Worm (Caenorhabditis elegans): Measurements from ENCODE around the gene D1022.3.

D1022.3 gene

ce11 chrII:7456184-7456583, at the start of gene D1022.3:
D1022.3 (minus strand) TSS chrII:7456284.
- no peak for TF ChIP-seq tbx-2 (tag; optimal IDR thresholded peaks at IDR 0.05)

DNA sequence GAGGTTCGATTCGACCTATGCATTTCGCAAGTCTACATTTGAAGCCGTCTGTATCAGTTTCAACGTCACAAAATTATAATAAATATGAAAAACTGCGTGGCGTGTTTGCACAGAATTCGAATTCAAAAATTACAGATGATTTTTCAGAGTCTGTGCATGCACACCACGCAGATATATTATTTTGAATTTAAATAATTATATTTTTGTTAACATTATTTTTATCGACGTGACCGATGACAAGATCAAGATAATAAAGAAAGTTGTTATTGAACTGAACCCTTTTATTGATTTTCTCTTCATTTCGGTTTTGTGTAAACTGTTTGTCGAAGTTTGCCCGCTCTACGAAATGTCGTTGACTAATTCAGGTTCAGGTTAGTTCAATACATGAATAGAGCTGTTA, 48.9 kb upstream of the D1022.3 start, which contains the start of gene C28F5.1:
Gene C28F5.1 (plus strand): TSS at position 301 of the 400 bp plus-strand sequence.
- TF ChIP-seq ZK546.5 (tag; optimal IDR thresholded peaks at IDR 0.05) = no peak
- no peak for TF ChIP-seq aly-2 (tag; optimal IDR thresholded peaks at IDR 0.05)
- no peak for TF ChIP-seq jun-1 (tag; optimal IDR thresholded peaks at IDR 0.05)
- TF ChIP-seq mdl-1 (tag; optimal IDR thresholded peaks at IDR 0.05) = no peak
- TF ChIP-seq nhr-12 (tag; optimal IDR thresholded peaks at IDR 0.05) = no peak
- TF ChIP-seq sea-2 (GFP tag; optimal IDR thresholded peaks at IDR 0.05) = no peak
- TF ChIP-seq snpc-4 (tag; optimal IDR thresholded peaks at IDR 0.05) = no peak
- no peak for TF ChIP-seq nhr-25 (tag; optimal IDR thresholded peaks at IDR 0.05)
- TF ChIP-seq nhr-237 (tag; optimal IDR thresholded peaks at IDR 0.05) = no peak
- TF ChIP-seq lin-39 (tag; optimal IDR thresholded peaks at IDR 0.05) = no peak

DNA sequence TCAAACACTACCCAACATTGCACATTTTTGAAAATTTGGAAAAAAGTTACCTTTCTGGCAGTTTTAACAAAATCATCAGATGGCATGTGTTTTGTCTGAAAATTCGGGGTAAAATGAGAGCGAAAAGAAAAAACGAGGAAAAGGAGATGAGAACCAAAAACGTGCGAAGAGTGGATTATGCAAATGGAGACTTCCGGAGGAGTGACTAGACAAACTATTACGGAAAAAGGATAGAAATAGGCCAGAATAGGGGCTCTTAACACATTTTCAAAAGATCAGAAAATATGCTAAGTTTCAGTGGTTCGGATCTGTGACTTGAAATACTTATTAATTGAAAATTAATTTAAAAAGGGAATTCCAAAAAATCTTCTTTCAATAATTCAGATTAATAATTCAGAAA, 43.3 kb upstream of the D1022.3 start, which contains the start of gene srab-14:
Gene srab-14 (minus strand): TSS at position 101 of the 400 bp plus-strand sequence.
- no peak for TF ChIP-seq aly-2 (tag; optimal IDR thresholded peaks at IDR 0.05)
- TF ChIP-seq eor-1 (tag; optimal IDR thresholded peaks at IDR 0.05) = no peak
- no peak for TF ChIP-seq pha-4 (tag; optimal IDR thresholded peaks at IDR 0.05)
- TF ChIP-seq ceh-9 (tag; optimal IDR thresholded peaks at IDR 0.05) = no peak
- no peak for TF ChIP-seq unc-39 (tag; optimal IDR thresholded peaks at IDR 0.05)

DNA sequence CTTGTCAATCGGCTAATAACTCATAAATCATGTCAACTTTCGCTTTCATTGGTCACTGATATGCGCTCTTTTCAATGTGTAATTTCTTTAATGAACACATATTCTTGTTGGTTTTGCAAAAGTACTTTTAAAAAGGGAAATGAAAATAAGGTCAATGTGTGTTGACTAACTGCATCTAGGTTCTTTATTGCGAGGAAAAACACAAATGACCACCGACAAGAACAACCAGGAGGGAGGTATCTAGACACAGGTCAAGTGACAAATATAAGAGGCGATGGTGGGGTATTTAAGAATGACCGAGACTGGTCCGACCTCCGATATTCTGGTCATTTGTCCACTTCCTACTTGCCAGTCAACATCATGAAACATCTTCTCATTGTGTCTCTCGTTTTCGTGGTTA, 40.0 kb upstream of the D1022.3 start, which contains the start of gene spi-1:
Gene spi-1 (plus strand): TSS at position 178 of the 400 bp plus-strand sequence.
- TF ChIP-seq nhr-23 (tag; optimal IDR thresholded peaks at IDR 0.05) (peak; percentile 59), tbx-2 (tag; optimal IDR thresholded peaks at IDR 0.05) (no peak)

DNA sequence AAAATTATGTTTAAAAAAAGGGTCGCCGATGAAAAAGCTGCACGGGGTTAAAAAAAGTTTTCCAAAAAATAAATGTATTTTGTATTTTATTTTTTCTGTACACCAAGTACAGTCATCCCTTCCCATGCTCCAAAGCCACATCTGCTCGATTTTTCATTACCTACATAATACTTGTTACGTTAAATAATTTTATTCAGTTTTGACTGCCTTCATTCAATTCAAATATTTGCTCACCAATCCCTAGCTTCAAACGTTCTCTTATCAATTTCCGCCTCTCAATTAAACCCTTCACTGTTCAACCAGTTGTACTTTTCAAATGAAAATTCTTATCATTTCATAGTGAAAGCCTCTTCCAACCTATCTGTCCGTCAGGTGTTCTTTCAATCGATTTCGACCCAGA, 38.1 kb upstream of the D1022.3 start, which contains the start of gene R10H1.1:
Gene R10H1.1 (plus strand): TSS at position 301 of the 400 bp plus-strand sequence.
- TF ChIP-seq ceh-28 (tag; optimal IDR thresholded peaks at IDR 0.05) (peak; percentile 1), fkh-2 (tag; optimal IDR thresholded peaks at IDR 0.05) (no peak)

DNA sequence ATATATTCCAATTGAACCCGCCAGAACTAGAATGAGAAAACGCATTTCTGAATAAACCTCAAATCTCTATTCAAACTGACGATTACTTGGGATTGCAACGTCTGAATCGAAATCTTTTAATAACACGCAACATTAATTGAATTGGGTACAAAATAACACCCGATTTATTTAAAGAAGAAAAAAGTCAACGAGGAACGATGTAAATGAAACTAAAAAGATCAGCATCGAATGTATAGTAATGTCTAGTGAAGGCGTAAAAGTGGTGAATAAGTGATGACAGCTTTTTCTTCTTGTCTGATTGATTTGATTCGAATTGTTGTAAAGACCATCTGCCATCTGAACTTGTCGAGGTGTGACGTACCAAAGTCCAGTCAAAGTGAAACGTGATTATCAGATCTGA, 37.5 kb upstream of the D1022.3 start, which contains the start of gene nas-23:
Gene nas-23 (minus strand): TSS at position 101 of the 400 bp plus-strand sequence.
- TF ChIP-seq nhr-43 (tag; optimal IDR thresholded peaks at IDR 0.05; ENCODE audit: poor library complexity, severe bottlenecking) (no peak), elt-2 (tag; optimal IDR thresholded peaks at IDR 0.05) (no peak), zag-1 (tag; optimal IDR thresholded peaks at IDR 0.05) (no peak), jun-1 (tag; optimal IDR thresholded peaks at IDR 0.05) (no peak), unc-62 (GFP tag; optimal IDR thresholded peaks at IDR 0.05) (no peak), nhr-76 (tag; optimal IDR thresholded peaks at IDR 0.05) (no peak), snpc-4 (tag; optimal IDR thresholded peaks at IDR 0.05) (no peak), nfya-1 (tag; optimal IDR thresholded peaks at IDR 0.05; ENCODE audit: insufficient read depth) (no peak), nhr-67 (tag; optimal IDR thresholded peaks at IDR 0.05) (no peak)

- no peak for TF ChIP-seq fkh-2 (tag; optimal IDR thresholded peaks at IDR 0.05)
- TF ChIP-seq egl-5 (tag; optimal IDR thresholded peaks at IDR 0.05) = no peak
- no peak for TF ChIP-seq mdl-1 (tag; optimal IDR thresholded peaks at IDR 0.05)
- TF ChIP-seq pha-4 (tag; optimal IDR thresholded peaks at IDR 0.05) = no peak
- no peak for TF ChIP-seq snpc-4 (tag; optimal IDR thresholded peaks at IDR 0.05)
- TF ChIP-seq ceh-16 (tag; optimal IDR thresholded peaks at IDR 0.05) = no peak
- TF ChIP-seq tbx-2 (tag; optimal IDR thresholded peaks at IDR 0.05) = no peak
- TF ChIP-seq zag-1 (tag; optimal IDR thresholded peaks at IDR 0.05) = no peak
- TF ChIP-seq aly-2 (tag; optimal IDR thresholded peaks at IDR 0.05) = no peak
- TF ChIP-seq nfya-1 (tag; optimal IDR thresholded peaks at IDR 0.05; ENCODE audit: insufficient read depth) = no peak
- TF ChIP-seq elt-3 (tag; optimal IDR thresholded peaks at IDR 0.05) = no peak
- TF ChIP-seq unc-62 (GFP tag; optimal IDR thresholded peaks at IDR 0.05) = no peak
- TF ChIP-seq nhr-67 (tag; optimal IDR thresholded peaks at IDR 0.05) = no peak
- TF ChIP-seq R02D3.7 (tag; optimal IDR thresholded peaks at IDR 0.05) = no peak
- no peak for TF ChIP-seq ceh-9 (tag; optimal IDR thresholded peaks at IDR 0.05)
Measured at ce11 chrII:7489605-7490004, 33.5 kb upstream of the D1022.3 start, which contains the start of gene D1022.9. D1022.9 (minus strand) TSS chrII:7489705.
